Worm (Caenorhabditis elegans) whole organism, L3 larva: ENCODE results near the gene srh-146.

Source experiments
- R02D3.7 ChIP-seq: fragments of 150-350 bp; optimal IDR thresholded peaks from 2 replicates; lab custom pipeline; 2014; ENCODE audit warnings: missing biosample characterization, missing genetic modification characterization
- ZK546.5 ChIP-seq: sonication (generic microtip); optimal IDR thresholded peaks from 2 replicates; lab custom pipeline; 2017; ENCODE audit warnings: missing biosample characterization, missing genetic modification characterization
- aly-2 ChIP-seq: fragments of 150-350 bp; optimal IDR thresholded peaks from 2 replicates; lab custom pipeline; 2014; ENCODE audit warnings: missing biosample characterization, missing genetic modification characterization
- ama-1 ChIP-seq: fragments of 150-350 bp; optimal IDR thresholded peaks from 2 replicates; lab custom pipeline; 2018
- ceh-16 ChIP-seq: sonication (generic microtip); optimal IDR thresholded peaks from 2 replicates; lab custom pipeline; 2017; ENCODE audit warnings: missing biosample characterization, missing genetic modification characterization
- ceh-82 ChIP-seq: fragments of 150-350 bp; optimal IDR thresholded peaks from 2 replicates; lab custom pipeline; 2014; ENCODE audit warnings: missing biosample characterization, missing genetic modification characterization
- daf-12 ChIP-seq: fragments of 150-350 bp; optimal IDR thresholded peaks from 2 replicates; lab custom pipeline; 2014; ENCODE audit warnings: missing biosample characterization, missing genetic modification reagents, missing genetic modification characterization
- elt-1 ChIP-seq: fragments of 150-350 bp; optimal IDR thresholded peaks from 2 replicates; lab custom pipeline; 2014; ENCODE audit warnings: missing biosample characterization, missing genetic modification characterization
- elt-2 ChIP-seq: sonication (generic microtip); optimal IDR thresholded peaks from 2 replicates; lab custom pipeline; 2016; ENCODE audit warnings: missing genetic modification reagents, mild to moderate bottlenecking, missing genetic modification characterization, missing compliant biosample characterization
- elt-3 ChIP-seq, 3 experiments: fragments of 150-350 bp in 1 of 3; sonication (generic microtip) in 2 of 3; optimal IDR thresholded peaks; 2 replicates in 2 of 3; 4 replicates in 1 of 3; lab custom pipeline; 2014 to 2017; ENCODE audit warnings: missing biosample characterization in 3 of 3, missing genetic modification characterization in 3 of 3
- fkh-10 ChIP-seq: sonication (generic microtip); optimal IDR thresholded peaks from 2 replicates; lab custom pipeline; 2017; ENCODE audit warnings: missing biosample characterization, missing genetic modification reagents, missing genetic modification characterization
- fkh-2 ChIP-seq: fragments of 150-350 bp; optimal IDR thresholded peaks from 2 replicates; lab custom pipeline; 2014; ENCODE audit warnings: missing biosample characterization, missing genetic modification reagents, missing genetic modification characterization
- jun-1 ChIP-seq: fragments of 150-350 bp; optimal IDR thresholded peaks from 2 replicates; lab custom pipeline; 2014; ENCODE audit warnings: missing biosample characterization, missing genetic modification reagents, missing genetic modification characterization
- lin-15B ChIP-seq: fragments of 150-350 bp; optimal IDR thresholded peaks from 2 replicates; lab custom pipeline; 2014; ENCODE audit warnings: missing biosample characterization, missing genetic modification characterization
- lsy-12 ChIP-seq: sonication (generic microtip); optimal IDR thresholded peaks from 2 replicates; lab custom pipeline; 2016; ENCODE audit warnings: mild to moderate bottlenecking, missing genetic modification characterization, missing compliant biosample characterization
- mdl-1 ChIP-seq: fragments of 150-350 bp; optimal IDR thresholded peaks from 2 replicates; lab custom pipeline; 2014; ENCODE audit warnings: missing biosample characterization, missing genetic modification characterization
- mml-1 ChIP-seq: fragments of 150-350 bp; sonication (generic microtip); optimal IDR thresholded peaks from 3 replicates; lab custom pipeline; 2014; ENCODE audit warnings: missing biosample characterization, missing genetic modification characterization
- nfya-1 ChIP-seq: sonication (generic microtip); optimal IDR thresholded peaks from 2 replicates; lab custom pipeline; 2017; ENCODE audit warnings: missing genetic modification characterization, mild to moderate bottlenecking, missing compliant biosample characterization, antibody characterized with exemption, moderate library complexity; ENCODE audit not compliant: insufficient read depth
- nhr-11 ChIP-seq: fragments of 150-350 bp; optimal IDR thresholded peaks from 2 replicates; lab custom pipeline; 2014; ENCODE audit warnings: missing biosample characterization, missing genetic modification characterization
- nhr-12 ChIP-seq: fragments of 150-350 bp; optimal IDR thresholded peaks from 2 replicates; lab custom pipeline; 2014; ENCODE audit warnings: missing biosample characterization, missing genetic modification characterization
- nhr-23 ChIP-seq: fragments of 150-350 bp; optimal IDR thresholded peaks from 2 replicates; lab custom pipeline; 2014; ENCODE audit warnings: missing biosample characterization, missing genetic modification reagents, missing genetic modification characterization
- nhr-237 ChIP-seq: fragments of 150-350 bp; optimal IDR thresholded peaks from 2 replicates; lab custom pipeline; 2014; ENCODE audit warnings: missing biosample characterization, missing genetic modification characterization
- nhr-25 ChIP-seq: sonication (generic microtip); optimal IDR thresholded peaks from 2 replicates; lab custom pipeline; 2017; ENCODE audit warnings: missing biosample characterization, missing genetic modification characterization
- nhr-28 ChIP-seq: fragments of 150-350 bp; optimal IDR thresholded peaks from 2 replicates; lab custom pipeline; 2014; ENCODE audit warnings: missing biosample characterization, missing genetic modification characterization
- nhr-43 ChIP-seq: sonication (generic microtip); optimal IDR thresholded peaks from 2 replicates; lab custom pipeline; 2016; ENCODE audit warnings: mild to moderate bottlenecking, missing genetic modification characterization, missing compliant biosample characterization; ENCODE audit not compliant: poor library complexity, severe bottlenecking
- nhr-67 ChIP-seq: fragments of 150-350 bp; optimal IDR thresholded peaks from 2 replicates; lab custom pipeline; 2014; ENCODE audit warnings: missing biosample characterization, missing genetic modification characterization
- nhr-76 ChIP-seq: fragments of 150-350 bp; sonication (generic microtip); optimal IDR thresholded peaks from 5 replicates; lab custom pipeline; 2014; ENCODE audit warnings: missing biosample characterization, missing genetic modification characterization
- nhr-77 ChIP-seq: fragments of 150-350 bp; optimal IDR thresholded peaks from 2 replicates; lab custom pipeline; 2014; ENCODE audit warnings: missing biosample characterization, missing genetic modification characterization
- pha-4 ChIP-seq: fragments of 150-350 bp; optimal IDR thresholded peaks from 2 replicates; lab custom pipeline; 2014; ENCODE audit warnings: missing biosample characterization, missing genetic modification reagents, missing genetic modification characterization
- pqm-1 ChIP-seq: fragments of 150-350 bp; optimal IDR thresholded peaks from 2 replicates; lab custom pipeline; 2017; ENCODE audit warnings: missing biosample characterization, missing genetic modification characterization, inconsistent platforms
- sea-2 ChIP-seq: fragments of 150-350 bp; sonication (generic microtip); optimal IDR thresholded peaks from 4 replicates; lab custom pipeline; 2014; ENCODE audit warnings: missing biosample characterization, missing genetic modification reagents, missing genetic modification characterization
- skn-1 ChIP-seq: fragments of 150-350 bp; optimal IDR thresholded peaks from 2 replicates; lab custom pipeline; 2014; ENCODE audit warnings: missing biosample characterization, missing genetic modification characterization
- snpc-4 ChIP-seq: fragments of 150-350 bp; optimal IDR thresholded peaks from 2 replicates; lab custom pipeline; 2014; ENCODE audit warnings: missing biosample characterization, missing genetic modification characterization
- unc-39 ChIP-seq: sonication (generic microtip); optimal IDR thresholded peaks from 4 replicates; lab custom pipeline; 2017; ENCODE audit warnings: missing biosample characterization, missing genetic modification characterization
- unc-62 ChIP-seq: fragments of 150-350 bp; sonication (generic microtip); optimal IDR thresholded peaks from 4 replicates; lab custom pipeline; 2014; ENCODE audit warnings: missing biosample characterization, missing genetic modification reagents, missing genetic modification characterization
- zag-1 ChIP-seq: fragments of 150-350 bp; optimal IDR thresholded peaks from 2 replicates; lab custom pipeline; 2014; ENCODE audit warnings: missing biosample characterization, missing genetic modification characterization
- ztf-11 ChIP-seq: fragments of 150-350 bp; optimal IDR thresholded peaks from 2 replicates; lab custom pipeline; 2014; ENCODE audit warnings: missing biosample characterization, missing genetic modification characterization
- ztf-4 ChIP-seq: fragments of 150-350 bp; optimal IDR thresholded peaks from 2 replicates; lab custom pipeline; 2014; ENCODE audit warnings: missing biosample characterization, missing genetic modification characterization

Gene srh-146

ce11 chrV:2892976-2893375 lies 21.1 kb upstream of the srh-146 start, which contains the start of gene srh-127:
TSS of gene srh-127 (plus strand) at chrV:2893276.
- TF ChIP-seq mdl-1 (tag; lab: Kevin White, UChicago) = no peak
- TF ChIP-seq nhr-77 (tag; lab: Kevin White, UChicago) = no peak
- TF ChIP-seq aly-2 (tag; lab: Kevin White, UChicago) = no peak
- no peak for TF ChIP-seq ama-1
- no peak for TF ChIP-seq pha-4 (tag; lab: Kevin White, UChicago)
- TF ChIP-seq elt-3 (tag; optimal IDR thresholded peaks at IDR 0.05; lab: Kevin White, UChicago) = no peak
- no peak for TF ChIP-seq nhr-12 (tag; lab: Kevin White, UChicago)
- TF ChIP-seq fkh-10 (GFP tag; lab: Kevin White, UChicago) = no peak
- no peak for TF ChIP-seq sea-2 (GFP tag; lab: Kevin White, UChicago)
- no peak for TF ChIP-seq nhr-11 (tag; lab: Kevin White, UChicago)
- no peak for TF ChIP-seq ztf-11 (tag; lab: Kevin White, UChicago)
- TF ChIP-seq nhr-23 (tag; lab: Kevin White, UChicago) = no peak
- TF ChIP-seq nhr-237 = no peak
- no peak for TF ChIP-seq fkh-2 (tag; lab: Kevin White, UChicago)
- TF ChIP-seq elt-2 (tag; lab: Kevin White, UChicago) = no peak
- no peak for TF ChIP-seq mml-1 (tag; lab: Kevin White, UChicago)
- no peak for TF ChIP-seq lsy-12 (tag; lab: Kevin White, UChicago)
- no peak for TF ChIP-seq nhr-28 (tag; lab: Kevin White, UChicago)

ce11 chrV:2896198-2896660 lies 17.8 kb upstream of the srh-146 start, which contains the start of gene pals-32:
TSS of gene pals-32 (plus strand) at chrV:2896610.
- TF ChIP-seq sea-2 (GFP tag; lab: Kevin White, UChicago) (no peak), elt-2 (tag; lab: Kevin White, UChicago) (peak; percentile 51)

- TF ChIP-seq ceh-16 (tag; lab: Kevin White, UChicago) (no peak), nhr-67 (no peak), ztf-11 (tag; lab: Kevin White, UChicago) (no peak), pqm-1 (tag; lab: Kevin White, UChicago) (no peak), aly-2 (tag; lab: Kevin White, UChicago) (no peak), daf-12 (tag; lab: Kevin White, UChicago) (no peak), sea-2 (GFP tag; lab: Kevin White, UChicago) (no peak), nhr-11 (tag; lab: Kevin White, UChicago) (no peak), nhr-43 (tag; lab: Kevin White, UChicago) (no peak), elt-3 (tag; optimal IDR thresholded peaks at IDR 0.05; lab: Kevin White, UChicago) (no peak), mml-1 (tag; lab: Kevin White, UChicago) (no peak), mdl-1 (tag; lab: Kevin White, UChicago) (no peak)
Measured at ce11 chrV:2899867-2900266, 14.2 kb upstream of the srh-146 start, which contains the start of gene str-46. TSS of gene str-46 (minus strand) at chrV:2899967.

- TF ChIP-seq unc-39 (no peak), sea-2 (GFP tag; lab: Kevin White, UChicago) (no peak), nfya-1 (tag; lab: Kevin White, UChicago) (no peak), nhr-25 (tag; lab: Kevin White, UChicago) (no peak), elt-3 (tag; optimal IDR thresholded peaks at IDR 0.05; lab: Kevin White, UChicago) (no peak), R02D3.7 (tag; lab: Kevin White, UChicago) (no peak), nhr-23 (tag; lab: Kevin White, UChicago) (no peak), lsy-12 (tag; lab: Kevin White, UChicago) (no peak), ztf-4 (tag; lab: Kevin White, UChicago) (no peak), snpc-4 (no peak), nhr-76 (tag; lab: Kevin White, UChicago) (no peak), elt-1 (tag; lab: Kevin White, UChicago) (no peak), zag-1 (tag; lab: Kevin White, UChicago) (no peak), jun-1 (tag; lab: Kevin White, UChicago) (no peak), nhr-11 (tag; lab: Kevin White, UChicago) (no peak), lin-15B (tag; lab: Kevin White, UChicago) (no peak), unc-62 (GFP tag; lab: Kevin White, UChicago) (no peak), ZK546.5 (tag; lab: Kevin White, UChicago) (no peak), skn-1 (tag; lab: Kevin White, UChicago) (no peak), ceh-82 (tag; lab: Kevin White, UChicago) (no peak)
- TF ChIP-seq, all 47 proteins: peak for 0
Measured at ce11 chrV:2903227-2903626, 10.8 kb upstream of the srh-146 start, which contains the start of gene C31B8.7. TSS of gene C31B8.7 (minus strand) at chrV:2903327.
